Fruit fly (Drosophila melanogaster): ENCODE measurements around the gene CG11349.

- TF ChIP-seq CG11723 (GFP tag; optimal IDR thresholded peaks at IDR 0.05) (no peak), nerfin-2 (GFP tag; IDR thresholded peaks at IDR 0.05; ENCODE audit: partially characterized antibody) (no peak), D19B (GFP tag; optimal IDR thresholded peaks at IDR 0.05) (no peak), chinmo (GFP tag; IDR thresholded peaks at IDR 0.05; ENCODE audit: partially characterized antibody) (peak; percentile 39; the same call in 1 of the 4 replicates), CG7745 (tag; optimal IDR thresholded peaks at IDR 0.05) (no peak), ems (GFP tag; optimal IDR thresholded peaks at IDR 0.05) (no peak)
Measured at dm6 chr3L:4521809-4522208, 48.9 kb downstream of the CG11349 start.
